Worm (Caenorhabditis elegans) whole organism, L3 larva: ENCODE results near the gene ZK105.13.

Source experiments
- ama-1 ChIP-seq: fragments of 150-350 bp; optimal IDR thresholded peaks from 2 replicates; lab custom pipeline; 2018
- ceh-82 ChIP-seq: fragments of 150-350 bp; optimal IDR thresholded peaks from 2 replicates; lab custom pipeline; 2014; ENCODE audit warnings: missing biosample characterization, missing genetic modification characterization
- egl-5 ChIP-seq: fragments of 150-350 bp; optimal IDR thresholded peaks from 2 replicates; lab custom pipeline; 2017; ENCODE audit warnings: missing biosample characterization, missing genetic modification reagents, missing genetic modification characterization, inconsistent platforms
- nfya-1 ChIP-seq: sonication (generic microtip); optimal IDR thresholded peaks from 2 replicates; lab custom pipeline; 2017; ENCODE audit warnings: missing genetic modification characterization, mild to moderate bottlenecking, missing compliant biosample characterization, antibody characterized with exemption, moderate library complexity; ENCODE audit not compliant: insufficient read depth
- nhr-43 ChIP-seq: sonication (generic microtip); optimal IDR thresholded peaks from 2 replicates; lab custom pipeline; 2016; ENCODE audit warnings: mild to moderate bottlenecking, missing genetic modification characterization, missing compliant biosample characterization; ENCODE audit not compliant: poor library complexity, severe bottlenecking
- snpc-4 ChIP-seq: fragments of 150-350 bp; optimal IDR thresholded peaks from 2 replicates; lab custom pipeline; 2014; ENCODE audit warnings: missing biosample characterization, missing genetic modification characterization

ce11 chrV:7681388-7681787 lies 31.6 kb downstream of the ZK105.13 start, which contains the start of gene cyp-33A1:
- TF ChIP-seq nfya-1 (tag; lab: Kevin White, UChicago) (no peak), nhr-43 (no peak), ceh-82 (tag; lab: Kevin White, UChicago) (no peak), ama-1 (lab: Kevin White, UChicago) (no peak), snpc-4 (tag; lab: Kevin White, UChicago) (no peak), egl-5 (tag; lab: Kevin White, UChicago) (peak; percentile 29)
